Fruit fly (Drosophila melanogaster): ENCODE data around the gene CG13855.

CG13855 gene

dm6 chr3R:22400246-22400645, 5.5 kb upstream of the CG13855 start (continued):
- TF ChIP-seq Oli (tag; optimal IDR thresholded peaks at IDR 0.05): peak; percentile 30
- TF ChIP-seq cwo (GFP tag; optimal IDR thresholded peaks at IDR 0.05): peak; percentile 25
- TF ChIP-seq CG2199 (GFP tag; IDR thresholded peaks at IDR 0.05): no peak
- TF ChIP-seq Hey (tag; optimal IDR thresholded peaks at IDR 0.05): no peak
- peak; percentile 43 for TF ChIP-seq esg (GFP tag; conservative IDR thresholded peaks at IDR 0.05)
- no peak for TF ChIP-seq CG15269 (tag; optimal IDR thresholded peaks at IDR 0.05)
- TF ChIP-seq pnt (GFP tag; optimal IDR thresholded peaks at IDR 0.05): no peak
- peak in 1 of 2 experiments; percentile 7 for TF ChIP-seq chif (GFP tag; optimal IDR thresholded peaks at IDR 0.05)
- no peak for TF ChIP-seq CG2712 (tag; optimal IDR thresholded peaks at IDR 0.05)
- TF ChIP-seq ranshi (GFP tag; IDR thresholded peaks at IDR 0.05): peak; percentile 54; the same call in 1 of the 2 replicates
- TF ChIP-seq HHEX (GFP tag; optimal IDR thresholded peaks at IDR 0.05): peak; percentile 23
- TF ChIP-seq Mrtf (GFP tag; IDR thresholded peaks at IDR 0.05): peak; percentile 62; the same call in 2 of the 3 replicates
- 0 out of 3 replicates have a peak, but pooled peaks have one; percentile 29 for TF ChIP-seq gce (GFP tag; IDR thresholded peaks at IDR 0.05)
- no peak for TF ChIP-seq prd (optimal IDR thresholded peaks at IDR 0.05)
- TF ChIP-seq prd (GFP tag; IDR thresholded peaks at IDR 0.05): peak; percentile 68
- TF ChIP-seq slbo (GFP tag; IDR thresholded peaks at IDR 0.05): peak; percentile 73
- peak; percentile 3 for TF ChIP-seq CG30403 (GFP tag; optimal IDR thresholded peaks at IDR 0.05)
- no peak for TF ChIP-seq CG12659 (GFP tag; optimal IDR thresholded peaks at IDR 0.05)
- peak; percentile 18 for TF ChIP-seq CG15514 (GFP tag; optimal IDR thresholded peaks at IDR 0.05)
- no peak for TF ChIP-seq CG18619 (GFP tag; optimal IDR thresholded peaks at IDR 0.05)
- peak; percentile 35; the same call in 1 of the 3 replicates for TF ChIP-seq Aef1 (GFP tag; IDR thresholded peaks at IDR 0.05)
- TF ChIP-seq CG9932 (GFP tag; IDR thresholded peaks at IDR 0.05): peak; percentile 68
- TF ChIP-seq grn (GFP tag; optimal IDR thresholded peaks at IDR 0.05): peak; percentile 12
- peak; percentile 61 for TF ChIP-seq CG2120 (GFP tag; optimal IDR thresholded peaks at IDR 0.05)
- TF ChIP-seq Sin3A (optimal IDR thresholded peaks at IDR 0.05): no peak
- TF ChIP-seq CG9215 (GFP tag; IDR thresholded peaks at IDR 0.05): peak; percentile 26; the same call in 1 of the 2 replicates
- TF ChIP-seq CkIIα-i1 (GFP tag; IDR thresholded peaks at IDR 0.05): no peak
- peak; percentile 42; the same call in 1 of the 2 replicates for TF ChIP-seq CG17328 (GFP tag; IDR thresholded peaks at IDR 0.05)
- no peak for TF ChIP-seq otp (GFP tag; IDR thresholded peaks at IDR 0.05)
- no peak for TF ChIP-seq Poxn (GFP tag; IDR thresholded peaks at IDR 0.05)
- TF ChIP-seq CG12769 (tag; optimal IDR thresholded peaks at IDR 0.05): peak; percentile 40
- TF ChIP-seq ewg (GFP tag; optimal IDR thresholded peaks at IDR 0.05): no peak
- peak; percentile 56; the same call in 1 of the 3 replicates for TF ChIP-seq zfh1 (GFP tag; IDR thresholded peaks at IDR 0.05)
- peak; percentile 14 to 58 for TF ChIP-seq bsh (GFP tag; optimal IDR thresholded peaks at IDR 0.05)
- TF ChIP-seq fd3F (GFP tag; optimal IDR thresholded peaks at IDR 0.05): peak; percentile 28
- TF ChIP-seq Hsf (GFP tag; optimal IDR thresholded peaks at IDR 0.05): peak; percentile 34
- TF ChIP-seq CG6689 (GFP tag; IDR thresholded peaks at IDR 0.05): peak; percentile 43
- TF ChIP-seq HLH3B (GFP tag; IDR thresholded peaks at IDR 0.05): peak; percentile 53; the same call in 1 of the 2 replicates
- peak; percentile 28; the same call in 1 of the 2 replicates for TF ChIP-seq al (GFP tag; IDR thresholded peaks at IDR 0.05)
- TF ChIP-seq kah (GFP tag; optimal IDR thresholded peaks at IDR 0.05): no peak
- peak; percentile 41; the same call in 1 of the 2 replicates for TF ChIP-seq E2f1 (GFP tag; IDR thresholded peaks at IDR 0.05)
- TF ChIP-seq dpn (GFP tag; optimal IDR thresholded peaks at IDR 0.05): peak in 1 of 2 experiments; percentile 3
- peak; percentile 11 for TF ChIP-seq Xbp1 (GFP tag; optimal IDR thresholded peaks at IDR 0.05)
- TF ChIP-seq Ada2b (GFP tag; IDR thresholded peaks at IDR 0.05): peak; percentile 40; the same call in 1 of the 2 replicates
- TF ChIP-seq Xrp1 (GFP tag; IDR thresholded peaks at IDR 0.05): peak; percentile 54; the same call in 1 of the 2 replicates
- TF ChIP-seq CG8924 (tag; optimal IDR thresholded peaks at IDR 0.05): peak; percentile 19
- TF ChIP-seq bcd (GFP tag; optimal IDR thresholded peaks at IDR 0.05): peak; percentile 27
- TF ChIP-seq disco-r (GFP tag; optimal IDR thresholded peaks at IDR 0.05): no peak
- TF ChIP-seq CG5245 (GFP tag; optimal IDR thresholded peaks at IDR 0.05): peak; percentile 12
- peak; percentile 34 for TF ChIP-seq nmo (GFP tag; optimal IDR thresholded peaks at IDR 0.05)
- 0 out of 2 replicates have a peak, but pooled peaks have one; percentile 15 for TF ChIP-seq CG7372 (GFP tag; IDR thresholded peaks at IDR 0.05)
